Fruit fly (Drosophila melanogaster) whole organism: ENCODE data around the gene Vdup1.

ENCODE experiments used
- CG8478 ChIP-seq: fragments of >200 bp; optimal IDR thresholded peaks from 2 replicates; lab custom pipeline; 2018; ENCODE audit warnings: inconsistent platforms
- psq ChIP-seq: fragments of >200 bp; optimal IDR thresholded peaks from 2 replicates; lab custom pipeline; 2017

DNA sequence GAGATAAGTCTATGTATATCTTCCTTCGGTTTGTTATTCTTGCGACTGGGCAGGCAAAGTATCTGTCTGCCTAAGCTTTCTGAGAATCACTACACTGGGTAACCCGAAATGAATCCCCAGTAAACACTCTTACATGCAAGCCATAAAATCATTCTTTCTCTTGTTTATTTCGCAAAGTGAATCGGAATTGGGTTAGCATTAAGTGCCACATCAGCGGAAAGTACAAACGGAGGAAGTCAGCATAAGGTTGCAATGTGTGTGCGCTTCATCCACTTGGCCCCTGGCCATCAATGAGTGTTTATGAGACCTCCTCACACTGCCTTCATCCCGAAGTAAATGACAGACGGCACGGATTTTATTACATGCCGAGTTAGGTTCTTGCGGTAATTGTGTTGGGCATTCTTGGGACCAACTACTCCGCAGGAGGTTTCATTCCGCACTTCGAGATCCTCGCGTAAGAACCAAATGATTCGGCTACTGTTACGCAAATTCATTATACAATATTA, 21.0 kb downstream of the Vdup1 start:
- no peak for TF ChIP-seq psq
- no peak for TF ChIP-seq CG8478 (lab: Kevin White, UChicago)
